Fruit fly (Drosophila melanogaster): ENCODE measurements around the gene Tektin-C.
A peak's percentile ranks its signal among the peaks of the same experiment; 100 is the strongest.

The Tektin-C gene

dm6 chr3L:5809201-5809584 is 12.8 kb upstream of the Tektin-C start (continued):
- TF ChIP-seq CG10274 (GFP tag; optimal IDR thresholded peaks at IDR 0.05) (no peak), CG4360 (GFP tag; IDR thresholded peaks at IDR 0.05) (no peak), tna (GFP tag; IDR thresholded peaks at IDR 0.05; ENCODE audit: partially characterized antibody) (no peak), CG14710 (tag; optimal IDR thresholded peaks at IDR 0.05) (peak; percentile 38), CG2712 (tag; optimal IDR thresholded peaks at IDR 0.05) (peak; percentile 49), Sox100B (GFP tag; optimal IDR thresholded peaks at IDR 0.05) (peak; percentile 55), Hsf (GFP tag; optimal IDR thresholded peaks at IDR 0.05) (no peak), HHEX (GFP tag; optimal IDR thresholded peaks at IDR 0.05) (no peak), luna (GFP tag; optimal IDR thresholded peaks at IDR 0.05) (no peak), Dll (GFP tag; IDR thresholded peaks at IDR 0.05; ENCODE audit: partially characterized antibody) (no peak), CG2202 (tag; optimal IDR thresholded peaks at IDR 0.05) (no peak), cato (GFP tag; optimal IDR thresholded peaks at IDR 0.05; ENCODE audit: borderline replicate concordance) (no peak), Ssrp (tag; optimal IDR thresholded peaks at IDR 0.05) (peak; percentile 24), CoRest (tag; optimal IDR thresholded peaks at IDR 0.05) (peak; percentile 41), MTF-1 (GFP tag; optimal IDR thresholded peaks at IDR 0.05; ENCODE audit: borderline replicate concordance) (no peak), org-1 (GFP tag; optimal IDR thresholded peaks at IDR 0.05) (peak; percentile 16), dan (GFP tag; IDR thresholded peaks at IDR 0.05) (no peak), CG10267 (tag; optimal IDR thresholded peaks at IDR 0.05) (no peak), CG7928 (GFP tag; optimal IDR thresholded peaks at IDR 0.05) (no peak), CG12391 (tag; optimal IDR thresholded peaks at IDR 0.05) (peak; percentile 29), CG10565 (GFP tag; optimal IDR thresholded peaks at IDR 0.05) (no peak), fru (optimal IDR thresholded peaks at IDR 0.05) (no peak), CG16815 (GFP tag; optimal IDR thresholded peaks at IDR 0.05) (no peak), tx (GFP tag; optimal IDR thresholded peaks at IDR 0.05) (no peak), zfh1 (GFP tag; IDR thresholded peaks at IDR 0.05) (no peak), hkb (optimal IDR thresholded peaks at IDR 0.05) (no peak), hkb (GFP tag; IDR thresholded peaks at IDR 0.05) (no peak), shn (GFP tag; optimal IDR thresholded peaks at IDR 0.05) (no peak), sqz (GFP tag; optimal IDR thresholded peaks at IDR 0.05) (no peak), unc-4 (GFP tag; IDR thresholded peaks at IDR 0.05; ENCODE audit: partially characterized antibody) (no peak), CG9932 (GFP tag; IDR thresholded peaks at IDR 0.05) (0 out of 2 replicates have a peak, but pooled peaks have one; percentile 12), CG12942 (GFP tag; optimal IDR thresholded peaks at IDR 0.05) (no peak), ftz-f1 (GFP tag; optimal IDR thresholded peaks at IDR 0.05) (no peak), Max (GFP tag; optimal IDR thresholded peaks at IDR 0.05) (no peak), CG1832 (GFP tag; optimal IDR thresholded peaks at IDR 0.05) (no peak), CG9727 (GFP tag; optimal IDR thresholded peaks at IDR 0.05) (peak; percentile 39), maf-S (GFP tag; optimal IDR thresholded peaks at IDR 0.05) (no peak), CG17912 (GFP tag; optimal IDR thresholded peaks at IDR 0.05) (no peak), da (GFP tag; optimal IDR thresholded peaks at IDR 0.05) (no peak), CG15696 (tag; optimal IDR thresholded peaks at IDR 0.05) (no peak), CG18619 (GFP tag; optimal IDR thresholded peaks at IDR 0.05) (peak; percentile 7), zen2 (GFP tag; IDR thresholded peaks at IDR 0.05; ENCODE audit: partially characterized antibody) (no peak), Dfd (GFP tag; optimal IDR thresholded peaks at IDR 0.05) (no peak), lmd (GFP tag; IDR thresholded peaks at IDR 0.05) (0 out of 2 replicates have a peak, but pooled peaks have one; percentile 11), bcd (GFP tag; optimal IDR thresholded peaks at IDR 0.05) (peak; percentile 17), CG6272 (GFP tag; IDR thresholded peaks at IDR 0.05) (no peak), yki (optimal IDR thresholded peaks at IDR 0.05) (no peak), Xrp1 (GFP tag; IDR thresholded peaks at IDR 0.05) (peak; percentile 22; the same call in 1 of the 2 replicates), C15 (GFP tag; IDR thresholded peaks at IDR 0.05) (no peak), CG12219 (GFP tag; optimal IDR thresholded peaks at IDR 0.05) (no peak), Dip3 (GFP tag; optimal IDR thresholded peaks at IDR 0.05) (no peak), stwl (tag; optimal IDR thresholded peaks at IDR 0.05) (no peak)

Measured in whole organism, embryonic.